ENCODE assay signal across 1 worm cellular context in the genomic region with DNA sequence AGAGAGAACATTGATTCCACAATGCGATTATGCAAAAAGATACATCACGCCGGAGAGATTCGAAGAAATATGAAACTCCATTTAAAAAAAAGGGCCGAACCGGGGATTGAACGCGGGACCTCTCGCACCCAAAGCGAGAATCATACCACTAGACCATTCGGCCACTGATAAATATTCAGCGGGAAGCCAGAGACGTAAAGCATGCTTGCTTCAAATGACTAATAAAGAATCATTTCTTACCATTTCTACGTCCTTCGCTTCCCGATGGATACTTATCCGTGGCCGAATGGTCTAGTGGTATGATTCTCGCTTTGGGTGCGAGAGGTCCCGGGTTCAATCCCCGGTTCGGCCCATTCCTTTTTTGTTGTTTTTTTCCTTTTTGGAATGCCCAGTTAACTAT.
TF ChIP-seq lines count a peak whose summit lies in the region.

No protein-coding gene starts in this region.

TF ChIP-seq in whole organism, L4 larva, 104 proteins besides CTCF, POLR2A, EP300 and RAD21 (continued from another document):
- TF ChIP-seq egl-27 (tag; optimal IDR thresholded peaks at IDR 0.05; lab: Kevin White, UChicago): no peak
- no peak for TF ChIP-seq F44E2.7 (GFP tag; IDR thresholded peaks at IDR 0.05; lab: Robert Waterston, UW)
- TF ChIP-seq nhr-48 (tag; optimal IDR thresholded peaks at IDR 0.05; lab: Kevin White, UChicago): no peak
- TF ChIP-seq nhr-102 (tag; optimal IDR thresholded peaks at IDR 0.05; lab: Kevin White, UChicago): no peak
- no peak for TF ChIP-seq pha-4 (GFP tag; IDR thresholded peaks at IDR 0.05; lab: Robert Waterston, UW)
- TF ChIP-seq pha-4 (tag; optimal IDR thresholded peaks at IDR 0.05; lab: Kevin White, UChicago): no peak
- no peak for TF ChIP-seq F37D6.2 (tag; optimal IDR thresholded peaks at IDR 0.05; lab: Kevin White, UChicago)
- TF ChIP-seq jun-1 (tag; optimal IDR thresholded peaks at IDR 0.05; lab: Kevin White, UChicago): no peak
- no peak for TF ChIP-seq mxl-3 (GFP tag; optimal IDR thresholded peaks at IDR 0.05; lab: Kevin White, UChicago)
- TF ChIP-seq ceh-44 (GFP tag; IDR thresholded peaks at IDR 0.05; lab: Robert Waterston, UW): 0 out of 2 replicates have a peak, but pooled peaks have one; percentile 7
- TF ChIP-seq madf-5 (GFP tag; IDR thresholded peaks at IDR 0.05; lab: Robert Waterston, UW): peak in 1 of 2 experiments; percentile 63; a peak in 1 of 4 replicates
- no peak for TF ChIP-seq snpc-4 (tag; optimal IDR thresholded peaks at IDR 0.05; lab: Kevin White, UChicago)
- TF ChIP-seq lin-29 (GFP tag; IDR thresholded peaks at IDR 0.05; lab: Robert Waterston, UW): no peak
- TF ChIP-seq daf-12 (tag; optimal IDR thresholded peaks at IDR 0.05; lab: Kevin White, UChicago): no peak
- 0 out of 2 replicates have a peak, but pooled peaks have one; percentile 41 for TF ChIP-seq ctbp-1 (GFP tag; IDR thresholded peaks at IDR 0.05; lab: Robert Waterston, UW)
- 0 out of 2 replicates have a peak, but pooled peaks have one; percentile 42 for TF ChIP-seq D1046.2 (GFP tag; IDR thresholded peaks at IDR 0.05; lab: Robert Waterston, UW)
- no peak for TF ChIP-seq rbr-2 (tag; optimal IDR thresholded peaks at IDR 0.05; lab: Kevin White, UChicago)
- TF ChIP-seq egl-43 (GFP tag; IDR thresholded peaks at IDR 0.05; lab: Robert Waterston, UW): peak; percentile 81
- TF ChIP-seq ceh-32 (tag; optimal IDR thresholded peaks at IDR 0.05; lab: Kevin White, UChicago; ENCODE audit: poor library complexity): no peak
- no peak for TF ChIP-seq ceh-62 (tag; optimal IDR thresholded peaks at IDR 0.05; lab: Kevin White, UChicago)
- peak; percentile 54; the same call in 1 of the 2 replicates for TF ChIP-seq ceh-20 (GFP tag; IDR thresholded peaks at IDR 0.05; lab: Robert Waterston, UW)
- no peak for TF ChIP-seq ZK546.5 (tag; optimal IDR thresholded peaks at IDR 0.05; lab: Kevin White, UChicago)
- TF ChIP-seq gei-8 (GFP tag; optimal IDR thresholded peaks at IDR 0.05; lab: Kevin White, UChicago): no peak
- TF ChIP-seq aly-2 (tag; optimal IDR thresholded peaks at IDR 0.05; lab: Kevin White, UChicago): no peak
- TF ChIP-seq unc-39 (tag; optimal IDR thresholded peaks at IDR 0.05; lab: Kevin White, UChicago): no peak
- no peak for TF ChIP-seq ceh-28 (tag; optimal IDR thresholded peaks at IDR 0.05; lab: Kevin White, UChicago)
- TF ChIP-seq F26F4.8 (GFP tag; conservative IDR thresholded peaks at IDR 0.05; lab: Robert Waterston, UW): peak; percentile 48; the same call in 1 of the 2 replicates
- TF ChIP-seq Y48G9A.11 (GFP tag; IDR thresholded peaks at IDR 0.05; lab: Robert Waterston, UW): peak; percentile 70
- peak in 1 of 2 experiments; percentile 22 for TF ChIP-seq lsy-2 (tag; optimal IDR thresholded peaks at IDR 0.05; lab: Kevin White, UChicago)
- TF ChIP-seq zip-2 (tag; optimal IDR thresholded peaks at IDR 0.05; lab: Kevin White, UChicago): no peak
- TF ChIP-seq dmd-9 (GFP tag; IDR thresholded peaks at IDR 0.05; lab: Robert Waterston, UW): no peak
- TF ChIP-seq nhr-11 (tag; optimal IDR thresholded peaks at IDR 0.05; lab: Kevin White, UChicago): no peak
- no peak for TF ChIP-seq nhr-25 (tag; optimal IDR thresholded peaks at IDR 0.05; lab: Kevin White, UChicago; ENCODE audit: borderline replicate concordance, insufficient read depth)
- TF ChIP-seq dmd-6 (GFP tag; IDR thresholded peaks at IDR 0.05; lab: Robert Waterston, UW): peak; percentile 24
- no peak for TF ChIP-seq daf-8 (GFP tag; IDR thresholded peaks at IDR 0.05; lab: Robert Waterston, UW)
- TF ChIP-seq ztf-7 (tag; optimal IDR thresholded peaks at IDR 0.05; lab: Kevin White, UChicago): no peak
- TF ChIP-seq mep-1 (tag; optimal IDR thresholded peaks at IDR 0.05; lab: Kevin White, UChicago): no peak
- no peak for TF ChIP-seq hif-1 (tag; optimal IDR thresholded peaks at IDR 0.05; lab: Kevin White, UChicago)
- TF ChIP-seq T26A8.4 (GFP tag; IDR thresholded peaks at IDR 0.05; lab: Robert Waterston, UW): peak; percentile 63
- TF ChIP-seq nhr-76 (tag; optimal IDR thresholded peaks at IDR 0.05; lab: Kevin White, UChicago): no peak
- TF ChIP-seq zag-1 (tag; optimal IDR thresholded peaks at IDR 0.05; lab: Kevin White, UChicago): no peak
- TF ChIP-seq mdl-1 (tag; optimal IDR thresholded peaks at IDR 0.05; lab: Kevin White, UChicago): no peak
- TF ChIP-seq hlh-30 (tag; optimal IDR thresholded peaks at IDR 0.05; lab: Kevin White, UChicago; ENCODE audit: insufficient read depth): no peak
- TF ChIP-seq mxl-2 (GFP tag; conservative IDR thresholded peaks at IDR 0.05; lab: Robert Waterston, UW): 0 out of 2 replicates have a peak, but pooled peaks have one; percentile 49
- no peak for TF ChIP-seq aha-1 (tag; lab: Kevin White, UChicago)
- TF ChIP-seq lin-39 (tag; optimal IDR thresholded peaks at IDR 0.05; lab: Kevin White, UChicago): no peak
- no peak for TF ChIP-seq R02D3.7 (tag; optimal IDR thresholded peaks at IDR 0.05; lab: Kevin White, UChicago)
- TF ChIP-seq arid-1 (GFP tag; conservative IDR thresholded peaks at IDR 0.05; lab: Robert Waterston, UW): 0 out of 2 replicates have a peak, but pooled peaks have one; percentile 36
- TF ChIP-seq mes-2 (tag; optimal IDR thresholded peaks at IDR 0.05; lab: Kevin White, UChicago; ENCODE audit: poor library complexity, severe bottlenecking): peak; percentile 35
- TF ChIP-seq saeg-2 (GFP tag; IDR thresholded peaks at IDR 0.05; lab: Robert Waterston, UW): no peak
- TF ChIP-seq zfp-3 (GFP tag; conservative IDR thresholded peaks at IDR 0.05; lab: Robert Waterston, UW): no peak
- TF ChIP-seq nhr-41 (GFP tag; IDR thresholded peaks at IDR 0.05; lab: Robert Waterston, UW): no peak
- TF ChIP-seq vab-7 (GFP tag; IDR thresholded peaks at IDR 0.05; lab: Robert Waterston, UW): peak; percentile 58; the same call in 1 of the 2 replicates
- no peak for TF ChIP-seq unc-62 (GFP tag; optimal IDR thresholded peaks at IDR 0.05 in 1 of 2; lab: Kevin White, UChicago)
- no peak for TF ChIP-seq unc-62 (tag; optimal IDR thresholded peaks at IDR 0.05; lab: Kevin White, UChicago)
- 0 out of 2 replicates have a peak, but pooled peaks have one; percentile 18 for TF ChIP-seq Y105C5A.15 (GFP tag; IDR thresholded peaks at IDR 0.05; lab: Robert Waterston, UW)
- no peak for TF ChIP-seq set-16 (GFP tag; IDR thresholded peaks at IDR 0.05; lab: Robert Waterston, UW)
- TF ChIP-seq duxl-1 (tag; optimal IDR thresholded peaks at IDR 0.05; lab: Kevin White, UChicago; ENCODE audit: poor library complexity): no peak
- no peak for TF ChIP-seq zfp-2 (tag; optimal IDR thresholded peaks at IDR 0.05; lab: Kevin White, UChicago)
- no peak for TF ChIP-seq F49E8.2 (tag; optimal IDR thresholded peaks at IDR 0.05; lab: Kevin White, UChicago; ENCODE audit: borderline replicate concordance)
- TF ChIP-seq cey-2 (tag; optimal IDR thresholded peaks at IDR 0.05; lab: Kevin White, UChicago; ENCODE audit: borderline replicate concordance, insufficient read depth): no peak
- TF ChIP-seq lin-1 (GFP tag; IDR thresholded peaks at IDR 0.05; lab: Robert Waterston, UW): peak; percentile 51
- TF ChIP-seq Y75B8A.6 (GFP tag; IDR thresholded peaks at IDR 0.05; lab: Robert Waterston, UW): no peak
- TF ChIP-seq ama-1 (optimal IDR thresholded peaks at IDR 0.05; lab: Kevin White, UChicago): no peak
- no peak for TF ChIP-seq nhr-77 (tag; optimal IDR thresholded peaks at IDR 0.05; lab: Kevin White, UChicago)
- TF ChIP-seq php-3 (GFP tag; IDR thresholded peaks at IDR 0.05; lab: Robert Waterston, UW): 0 out of 2 replicates have a peak, but pooled peaks have one; percentile 17
- peak; percentile 55; the same call in 1 of the 2 replicates for TF ChIP-seq tra-1 (GFP tag; IDR thresholded peaks at IDR 0.05; lab: Robert Waterston, UW)
- TF ChIP-seq nhr-42 (GFP tag; IDR thresholded peaks at IDR 0.05; lab: Robert Waterston, UW): 0 out of 2 replicates have a peak, but pooled peaks have one; percentile 24
- no peak for TF ChIP-seq ces-1 (GFP tag; optimal IDR thresholded peaks at IDR 0.05; lab: Kevin White, UChicago)
- no peak for TF ChIP-seq hlh-11 (tag; optimal IDR thresholded peaks at IDR 0.05; lab: Kevin White, UChicago)
- TF ChIP-seq dpl-1 (GFP tag; optimal IDR thresholded peaks at IDR 0.05; lab: Kevin White, UChicago): no peak
- no peak for TF ChIP-seq daf-19 (GFP tag; conservative IDR thresholded peaks at IDR 0.05; lab: Robert Waterston, UW)
- TF ChIP-seq nhr-237 (tag; optimal IDR thresholded peaks at IDR 0.05; lab: Kevin White, UChicago): no peak
- TF ChIP-seq lin-38 (GFP tag; IDR thresholded peaks at IDR 0.05; lab: Robert Waterston, UW): peak; percentile 64
- no peak for TF ChIP-seq nhr-10 (tag; optimal IDR thresholded peaks at IDR 0.05; lab: Kevin White, UChicago)
- TF ChIP-seq fkh-10 (GFP tag; optimal IDR thresholded peaks at IDR 0.05; lab: Kevin White, UChicago): no peak
- TF ChIP-seq ztf-11 (tag; optimal IDR thresholded peaks at IDR 0.05; lab: Kevin White, UChicago): no peak
- no peak for TF ChIP-seq ceh-82 (tag; optimal IDR thresholded peaks at IDR 0.05; lab: Kevin White, UChicago)
- no peak for TF ChIP-seq pqm-1 (tag; optimal IDR thresholded peaks at IDR 0.05; lab: Kevin White, UChicago)
